Worm (Caenorhabditis elegans): Measurements from ENCODE around the gene T04C12.33.

DNA sequence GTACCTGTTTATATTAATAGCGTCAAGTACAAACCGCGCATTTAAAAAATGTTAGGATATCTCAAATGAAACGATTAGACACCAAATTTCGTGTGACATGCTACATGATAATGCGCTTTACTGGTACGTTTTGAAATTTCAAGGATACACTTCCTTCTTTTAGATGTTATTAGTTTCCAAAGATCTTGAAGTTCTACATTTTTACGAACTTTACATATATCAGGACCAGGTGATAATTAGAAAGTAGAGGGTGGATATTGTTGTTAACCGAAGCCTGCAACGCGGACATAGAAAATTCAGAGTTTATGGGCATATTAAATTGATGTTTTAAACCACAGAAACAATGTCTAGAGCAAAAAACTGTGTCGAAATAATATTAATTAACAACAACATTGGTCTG, 38.8 kb upstream of the T04C12.33 start:
- no peak for TF ChIP-seq ztf-11 (tag; optimal IDR thresholded peaks at IDR 0.05)
- no peak for TF ChIP-seq R02D3.7 (tag; optimal IDR thresholded peaks at IDR 0.05)
- TF ChIP-seq ama-1 (optimal IDR thresholded peaks at IDR 0.05): no peak
- TF ChIP-seq nhr-12 (tag; optimal IDR thresholded peaks at IDR 0.05): no peak

Measured in whole organism, L3 larva.